Fruit fly (Drosophila melanogaster): ENCODE data around the gene Srg1.

The Srg1 gene

dm6 chr3R:24890919-24891318 is 26.4 kb upstream of the Srg1 start (continued):
- TF ChIP-seq CG10669 (GFP tag; optimal IDR thresholded peaks at IDR 0.05) (no peak), CG8632 (GFP tag; optimal IDR thresholded peaks at IDR 0.05) (no peak), CG6808 (GFP tag; optimal IDR thresholded peaks at IDR 0.05) (no peak), fd59A (GFP tag; optimal IDR thresholded peaks at IDR 0.05) (no peak), cyc (GFP tag; optimal IDR thresholded peaks at IDR 0.05) (no peak), CG11294 (GFP tag; IDR thresholded peaks at IDR 0.05) (no peak), Lpt (GFP tag; optimal IDR thresholded peaks at IDR 0.05) (no peak), CG11902 (GFP tag; optimal IDR thresholded peaks at IDR 0.05) (no peak), spab (GFP tag; optimal IDR thresholded peaks at IDR 0.05) (no peak), pdm3 (GFP tag; optimal IDR thresholded peaks at IDR 0.05) (peak; percentile 38), CG8119 (GFP tag; IDR thresholded peaks at IDR 0.05) (peak; percentile 55; the same call in 2 of the 3 replicates), CG6276 (GFP tag; optimal IDR thresholded peaks at IDR 0.05) (peak; percentile 38), Hr38 (GFP tag; optimal IDR thresholded peaks at IDR 0.05) (no peak), CG1621 (tag; optimal IDR thresholded peaks at IDR 0.05) (no peak), CG8319 (GFP tag; optimal IDR thresholded peaks at IDR 0.05) (no peak), Ets21C (GFP tag; optimal IDR thresholded peaks at IDR 0.05) (no peak), esn (GFP tag; optimal IDR thresholded peaks at IDR 0.05) (no peak), net (GFP tag; optimal IDR thresholded peaks at IDR 0.05) (no peak), topi (GFP tag; optimal IDR thresholded peaks at IDR 0.05) (no peak), Sox102F (GFP tag; optimal IDR thresholded peaks at IDR 0.05) (no peak), CG16779 (tag; optimal IDR thresholded peaks at IDR 0.05) (no peak), dsx (GFP tag; optimal IDR thresholded peaks at IDR 0.05; ENCODE audit: poor library complexity, severe bottlenecking) (no peak), Eip93F (GFP tag; optimal IDR thresholded peaks at IDR 0.05) (no peak), CG4318 (GFP tag; optimal IDR thresholded peaks at IDR 0.05) (peak; percentile 47), CG3919 (GFP tag; optimal IDR thresholded peaks at IDR 0.05) (no peak), Gug (GFP tag; IDR thresholded peaks at IDR 0.05) (no peak)

dm6 chr3R:24890217-24890616 is 25.7 kb upstream of the Srg1 start:
- TF ChIP-seq Eip75B (GFP tag; optimal IDR thresholded peaks at IDR 0.05) (no peak), achi (GFP tag; optimal IDR thresholded peaks at IDR 0.05) (no peak), fd85E (GFP tag; optimal IDR thresholded peaks at IDR 0.05) (no peak), lz (GFP tag; optimal IDR thresholded peaks at IDR 0.05) (no peak)

- no peak for TF ChIP-seq svp (GFP tag)
- TF ChIP-seq Eip78C (GFP tag), result peak; percentile 41
- TF ChIP-seq CG4318 (GFP tag; optimal IDR thresholded peaks at IDR 0.05), result no peak
- TF ChIP-seq CG6854 (GFP tag; optimal IDR thresholded peaks at IDR 0.05), result peak; percentile 25
- TF ChIP-seq fkh (GFP tag; optimal IDR thresholded peaks at IDR 0.05), result peak; percentile 30
- TF ChIP-seq CG34406 (GFP tag; optimal IDR thresholded peaks at IDR 0.05), result no peak
These were observed 24.9 kb upstream of the Srg1 start for dm6 chr3R:24889303-24889892.

dm6 chr3R:24888418-24888817 is 23.9 kb upstream of the Srg1 start:
- peak; percentile 51 for TF ChIP-seq Blimp-1 (GFP tag; optimal IDR thresholded peaks at IDR 0.05)
- no peak for TF ChIP-seq Eip78C (GFP tag)
- TF ChIP-seq OdsH (GFP tag; optimal IDR thresholded peaks at IDR 0.05), result no peak
